Fruit fly (Drosophila melanogaster): ENCODE data around the gene CG9953.

- TF ChIP-seq rn (GFP tag; IDR thresholded peaks at IDR 0.05) (0 out of 2 replicates have a peak, but pooled peaks have one; percentile 19), Snoo (tag; optimal IDR thresholded peaks at IDR 0.05) (peak; percentile 76), CG8159 (tag; optimal IDR thresholded peaks at IDR 0.05) (peak; percentile 91), CG15710 (tag; optimal IDR thresholded peaks at IDR 0.05) (peak; percentile 76), Pif1A (GFP tag; optimal IDR thresholded peaks at IDR 0.05) (peak; percentile 43), CG34367 (tag; optimal IDR thresholded peaks at IDR 0.05) (peak; percentile 30), CG12605 (GFP tag; IDR thresholded peaks at IDR 0.05) (no peak), CG8301 (tag; optimal IDR thresholded peaks at IDR 0.05) (peak; percentile 81), gl (tag; optimal IDR thresholded peaks at IDR 0.05) (peak; percentile 13), CG14655 (GFP tag; optimal IDR thresholded peaks at IDR 0.05) (peak; percentile 92), fd96Ca (GFP tag; IDR thresholded peaks at IDR 0.05) (peak; percentile 63; the same call in 1 of the 3 replicates), CG32121 (GFP tag; IDR thresholded peaks at IDR 0.05) (peak; percentile 78), CG4496 (GFP tag; IDR thresholded peaks at IDR 0.05) (0 out of 3 replicates have a peak, but pooled peaks have one; percentile 28), D1 (tag; optimal IDR thresholded peaks at IDR 0.05) (peak; percentile 53)
Observed at dm6 chr3L:6988942-6989569, 19.6 kb downstream of the CG9953 start.

Data from whole organism, pupa.